Worm (Caenorhabditis elegans): ENCODE results near the gene cpsf-2.

cpsf-2 gene

ce11 chrV:7142661-7143060 is 36.3 kb upstream of the cpsf-2 start:
- TF ChIP-seq let-526 (GFP tag; IDR thresholded peaks at IDR 0.05), result no peak
- TF ChIP-seq akir-1 (GFP tag; optimal IDR thresholded peaks at IDR 0.05), result no peak
- TF ChIP-seq F49E8.2 (tag; optimal IDR thresholded peaks at IDR 0.05; ENCODE audit: insufficient read depth), result peak; percentile 50
- no peak for TF ChIP-seq let-607 (tag; optimal IDR thresholded peaks at IDR 0.05)
- no peak for TF ChIP-seq repo-1 (tag; optimal IDR thresholded peaks at IDR 0.05)
- TF ChIP-seq attf-6 (GFP tag; IDR thresholded peaks at IDR 0.05), result peak; percentile 82
- TF ChIP-seq tlf-1 (GFP tag; optimal IDR thresholded peaks at IDR 0.05), result peak; percentile 46
- TF ChIP-seq ekl-4 (GFP tag; IDR thresholded peaks at IDR 0.05), result 0 out of 2 replicates have a peak, but pooled peaks have one; percentile 58
- no peak for TF ChIP-seq ZK185.1 (tag; optimal IDR thresholded peaks at IDR 0.05; ENCODE audit: poor library complexity, severe bottlenecking)
- TF ChIP-seq snpc-3.4 (tag; optimal IDR thresholded peaks at IDR 0.05), result peak; percentile 76
- no peak for TF ChIP-seq lin-40 (tag; optimal IDR thresholded peaks at IDR 0.05)
- TF ChIP-seq ceh-79 (tag; optimal IDR thresholded peaks at IDR 0.05), result no peak
- TF ChIP-seq tbx-9 (tag; optimal IDR thresholded peaks at IDR 0.05; ENCODE audit: borderline replicate concordance), result no peak
- no peak for TF ChIP-seq die-1 (tag; optimal IDR thresholded peaks at IDR 0.05)
- TF ChIP-seq fkh-3 (tag; optimal IDR thresholded peaks at IDR 0.05), result peak; percentile 26
- no peak for TF ChIP-seq snpc-1.3 (tag; optimal IDR thresholded peaks at IDR 0.05; ENCODE audit: insufficient read depth)
- TF ChIP-seq bed-1 (GFP tag; IDR thresholded peaks at IDR 0.05), result no peak
- 0 out of 2 replicates have a peak, but pooled peaks have one; percentile 29 for TF ChIP-seq Y95B8A.8 (GFP tag; IDR thresholded peaks at IDR 0.05)
- 0 out of 2 replicates have a peak, but pooled peaks have one; percentile 29 for TF ChIP-seq attf-3 (GFP tag; conservative IDR thresholded peaks at IDR 0.05)
- no peak for TF ChIP-seq ceh-27 (GFP tag; optimal IDR thresholded peaks at IDR 0.05)
- peak; percentile 47; the same call in 1 of the 2 replicates for TF ChIP-seq hmg-20 (GFP tag; IDR thresholded peaks at IDR 0.05)
- TF ChIP-seq tbp1 (GFP tag; optimal IDR thresholded peaks at IDR 0.05), result peak; percentile 76
- 0 out of 2 replicates have a peak, but pooled peaks have one; percentile 47 for TF ChIP-seq C17E4.6 (GFP tag; IDR thresholded peaks at IDR 0.05)
- TF ChIP-seq hmg-1.2 (GFP tag; IDR thresholded peaks at IDR 0.05), result no peak; the same call in 1 of the 2 replicates
- peak; percentile 91 for TF ChIP-seq snpc-4 (GFP tag; optimal IDR thresholded peaks at IDR 0.05)
- peak; percentile 88 to 98 (median 96) for TF ChIP-seq snpc-4 (tag; optimal IDR thresholded peaks at IDR 0.05)
- TF ChIP-seq hsf-1 (GFP tag; IDR thresholded peaks at IDR 0.05), result peak; percentile 72
- TF ChIP-seq lir-1 (GFP tag; conservative IDR thresholded peaks at IDR 0.05), result no peak; the same call in 1 of the 2 replicates
- TF ChIP-seq egrh-3 (GFP tag; IDR thresholded peaks at IDR 0.05), result no peak
- peak; percentile 25 for TF ChIP-seq atf-7 (tag; optimal IDR thresholded peaks at IDR 0.05)
- no peak for TF ChIP-seq ztf-22 (GFP tag; optimal IDR thresholded peaks at IDR 0.05)
- peak; percentile 14 for TF ChIP-seq nhr-80 (tag; optimal IDR thresholded peaks at IDR 0.05)
- TF ChIP-seq B0019.2 (GFP tag; conservative IDR thresholded peaks at IDR 0.05), result 0 out of 2 replicates have a peak, but pooled peaks have one; percentile 50
- TF ChIP-seq xnd-1 (tag; optimal IDR thresholded peaks at IDR 0.05), result peak; percentile 35
- no peak for TF ChIP-seq pha-4 (tag; optimal IDR thresholded peaks at IDR 0.05)
- TF ChIP-seq F22D6.2 (tag; optimal IDR thresholded peaks at IDR 0.05), result no peak
- peak; percentile 68 for TF ChIP-seq lsl-1 (GFP tag; optimal IDR thresholded peaks at IDR 0.05)
- TF ChIP-seq F52B5.7 (tag; optimal IDR thresholded peaks at IDR 0.05), result no peak
- TF ChIP-seq ztf-28 (GFP tag; IDR thresholded peaks at IDR 0.05), result 0 out of 2 replicates have a peak, but pooled peaks have one; percentile 47
- TF ChIP-seq rec-8 (tag; optimal IDR thresholded peaks at IDR 0.05), result peak in 1 of 2 experiments; percentile 3
- peak; percentile 89 for TF ChIP-seq nfyb-1 (GFP tag; IDR thresholded peaks at IDR 0.05)
- TF ChIP-seq cebp-2 (GFP tag; IDR thresholded peaks at IDR 0.05), result 0 out of 2 replicates have a peak, but pooled peaks have one; percentile 27
- TF ChIP-seq madf-10 (tag; optimal IDR thresholded peaks at IDR 0.05), result no peak
- TF ChIP-seq nfya-2 (GFP tag; IDR thresholded peaks at IDR 0.05), result no peak
- TF ChIP-seq somi-1 (GFP tag; optimal IDR thresholded peaks at IDR 0.05), result no peak
- TF ChIP-seq nhr-120 (GFP tag; IDR thresholded peaks at IDR 0.05), result no peak
- peak; percentile 14 for TF ChIP-seq zim-3 (tag; optimal IDR thresholded peaks at IDR 0.05)
